Worm (Caenorhabditis elegans) whole organism, L3 larva: ENCODE measurements around the gene dop-2.

ENCODE experiments used
- R02D3.7 ChIP-seq: fragments of 150-350 bp; optimal IDR thresholded peaks from 2 replicates; lab custom pipeline; 2014; ENCODE audit warnings: missing biosample characterization, missing genetic modification characterization
- ama-1 ChIP-seq: fragments of 150-350 bp; optimal IDR thresholded peaks from 2 replicates; lab custom pipeline; 2018
- egl-27 ChIP-seq: sonication (generic microtip); optimal IDR thresholded peaks from 4 replicates; lab custom pipeline; 2017; ENCODE audit warnings: missing biosample characterization, missing genetic modification reagents, missing genetic modification characterization
- egl-5 ChIP-seq: fragments of 150-350 bp; optimal IDR thresholded peaks from 2 replicates; lab custom pipeline; 2017; ENCODE audit warnings: missing biosample characterization, missing genetic modification reagents, missing genetic modification characterization, inconsistent platforms
- elt-2 ChIP-seq: sonication (generic microtip); optimal IDR thresholded peaks from 2 replicates; lab custom pipeline; 2016; ENCODE audit warnings: missing genetic modification reagents, mild to moderate bottlenecking, missing genetic modification characterization, missing compliant biosample characterization
- fos-1 ChIP-seq: fragments of 150-350 bp; optimal IDR thresholded peaks from 2 replicates; lab custom pipeline; 2014; ENCODE audit warnings: missing biosample characterization, missing genetic modification characterization
- lsy-12 ChIP-seq: sonication (generic microtip); optimal IDR thresholded peaks from 2 replicates; lab custom pipeline; 2016; ENCODE audit warnings: mild to moderate bottlenecking, missing genetic modification characterization, missing compliant biosample characterization
- mdl-1 ChIP-seq: fragments of 150-350 bp; optimal IDR thresholded peaks from 2 replicates; lab custom pipeline; 2014; ENCODE audit warnings: missing biosample characterization, missing genetic modification characterization
- nhr-28 ChIP-seq: fragments of 150-350 bp; optimal IDR thresholded peaks from 2 replicates; lab custom pipeline; 2014; ENCODE audit warnings: missing biosample characterization, missing genetic modification characterization
- nhr-67 ChIP-seq: fragments of 150-350 bp; optimal IDR thresholded peaks from 2 replicates; lab custom pipeline; 2014; ENCODE audit warnings: missing biosample characterization, missing genetic modification characterization
- snpc-4 ChIP-seq: fragments of 150-350 bp; optimal IDR thresholded peaks from 2 replicates; lab custom pipeline; 2014; ENCODE audit warnings: missing biosample characterization, missing genetic modification characterization
- tbx-2 ChIP-seq: sonication (generic microtip); optimal IDR thresholded peaks from 2 replicates; lab custom pipeline; 2016; ENCODE audit warnings: mild to moderate bottlenecking, missing genetic modification characterization, missing compliant biosample characterization
- unc-62 ChIP-seq: fragments of 150-350 bp; sonication (generic microtip); optimal IDR thresholded peaks from 4 replicates; lab custom pipeline; 2014; ENCODE audit warnings: missing biosample characterization, missing genetic modification reagents, missing genetic modification characterization
- ztf-4 ChIP-seq: fragments of 150-350 bp; optimal IDR thresholded peaks from 2 replicates; lab custom pipeline; 2014; ENCODE audit warnings: missing biosample characterization, missing genetic modification characterization

DNA sequence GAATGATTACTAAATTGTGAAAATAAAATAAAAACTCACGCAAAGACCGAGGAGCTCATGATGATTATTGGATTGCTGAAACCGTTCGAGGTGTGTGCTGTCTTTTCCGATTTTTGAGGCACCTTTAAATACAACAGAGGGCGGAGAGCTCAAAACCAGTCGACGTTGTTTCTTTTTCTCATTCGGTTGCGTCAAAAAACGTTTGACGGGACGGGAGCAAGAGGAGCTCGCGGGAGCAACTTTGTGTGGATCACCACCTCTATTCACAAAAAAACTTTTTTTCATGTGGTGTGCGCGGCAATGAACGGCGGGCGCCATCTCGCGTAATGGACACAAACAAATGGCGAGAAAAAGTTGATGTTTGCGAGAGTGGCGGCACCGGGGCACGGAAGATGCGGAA, 20.8 kb downstream of the dop-2 start, which contains the start of gene idpc-3:
- TF ChIP-seq egl-27 (tag; lab: Kevin White, UChicago): no peak
- no peak for TF ChIP-seq nhr-67
- no peak for TF ChIP-seq R02D3.7
- TF ChIP-seq elt-2: no peak
- TF ChIP-seq unc-62 (GFP tag; lab: Kevin White, UChicago): no peak
- no peak for TF ChIP-seq ztf-4 (tag; lab: Kevin White, UChicago)
- TF ChIP-seq mdl-1 (tag; lab: Kevin White, UChicago): no peak
- TF ChIP-seq egl-5 (tag; lab: Kevin White, UChicago): no peak
- no peak for TF ChIP-seq fos-1 (tag; lab: Kevin White, UChicago)
- no peak for TF ChIP-seq snpc-4 (tag; lab: Kevin White, UChicago)
- TF ChIP-seq tbx-2 (tag; lab: Kevin White, UChicago): no peak
- no peak for TF ChIP-seq ama-1 (lab: Kevin White, UChicago)
- no peak for TF ChIP-seq nhr-28 (tag; lab: Kevin White, UChicago)
- TF ChIP-seq lsy-12 (tag; lab: Kevin White, UChicago): no peak
